Fruit fly (Drosophila melanogaster) whole organism, prepupa: ENCODE results near the gene Kcmf1.

Experiments
- Blimp-1 ChIP-seq: fragments of 200-800 bp; sonication (Bioruptor generic); optimal IDR thresholded peaks from 3 replicates; lab custom pipeline; 2017; ENCODE audit warnings: missing biosample characterization, missing genetic modification characterization, mild to moderate bottlenecking, moderate library complexity, missing genetic modification reagents
- CG10631 ChIP-seq: fragments of 200-800 bp; sonication (Bioruptor generic); optimal IDR thresholded peaks from 2 replicates; lab custom pipeline; 2016; ENCODE audit warnings: missing biosample characterization, missing genetic modification characterization
- CG11762 ChIP-seq: fragments of 200-800 bp; sonication (Bioruptor generic); optimal IDR thresholded peaks from 3 replicates; lab custom pipeline; 2016; ENCODE audit warnings: missing biosample characterization, missing genetic modification characterization; ENCODE audit not compliant: insufficient read depth
- CG11902 ChIP-seq: fragments of 200-800 bp; sonication (Bioruptor generic); optimal IDR thresholded peaks from 3 replicates; lab custom pipeline; 2016; ENCODE audit warnings: missing biosample characterization, missing genetic modification characterization
- CG31627 ChIP-seq: fragments of 200-800 bp; sonication (Bioruptor generic); optimal IDR thresholded peaks from 3 replicates; lab custom pipeline; 2016; ENCODE audit warnings: missing biosample characterization, missing genetic modification characterization
- CG32006 ChIP-seq: fragments of 200-800 bp; sonication (Bioruptor generic); optimal IDR thresholded peaks from 3 replicates; lab custom pipeline; 2017; ENCODE audit warnings: missing biosample characterization, mild to moderate bottlenecking, missing genetic modification characterization
- CG34406 ChIP-seq: fragments of 200-800 bp; sonication (Bioruptor generic); optimal IDR thresholded peaks from 3 replicates; lab custom pipeline; 2016; ENCODE audit warnings: missing biosample characterization, missing genetic modification characterization
- CG6163 ChIP-seq: fragments of 200-800 bp; sonication (Bioruptor generic); IDR thresholded peaks from 3 replicates; pipeline ENCODE4 v1.3.6; 2022; ENCODE audit warnings: missing biosample characterization, missing genetic modification characterization
- CG6276 ChIP-seq: fragments of 200-800 bp; sonication (Bioruptor generic); optimal IDR thresholded peaks from 2 replicates; lab custom pipeline; 2017; ENCODE audit warnings: missing biosample characterization, mild to moderate bottlenecking, missing genetic modification characterization
- CG6854 ChIP-seq: fragments of 200-800 bp; sonication (Bioruptor generic); optimal IDR thresholded peaks from 2 replicates; lab custom pipeline; 2017; ENCODE audit warnings: missing biosample characterization, mild to moderate bottlenecking, missing genetic modification characterization
- CG8119 ChIP-seq: fragments of 200-800 bp; sonication (Bioruptor generic); IDR thresholded peaks from 3 replicates; pipeline ENCODE4 v1.3.6; 2022; ENCODE audit warnings: missing biosample characterization, missing genetic modification characterization
- CG9139 ChIP-seq: fragments of 200-800 bp; sonication (Bioruptor generic); optimal IDR thresholded peaks from 3 replicates; lab custom pipeline; 2017; ENCODE audit warnings: missing biosample characterization, mild to moderate bottlenecking, missing genetic modification characterization
- Eip78C ChIP-seq: fragments of 200-800 bp; sonication (Bioruptor generic); peaks from one replicate; lab custom pipeline; 2016; ENCODE audit warnings: missing biosample characterization, missing genetic modification characterization
- Eip93F ChIP-seq: fragments of 200-800 bp; sonication (Bioruptor generic); optimal IDR thresholded peaks from 2 replicates; lab custom pipeline; 2016; ENCODE audit warnings: missing biosample characterization, mild to moderate bottlenecking, missing genetic modification characterization
- Ets96B ChIP-seq: fragments of 200-800 bp; optimal IDR thresholded peaks from 2 replicates; lab custom pipeline; 2019; ENCODE audit warnings: missing biosample characterization, mild to moderate bottlenecking, missing genetic modification characterization, moderate library complexity
- Hr39 ChIP-seq: fragments of 200-800 bp; sonication (Bioruptor generic); optimal IDR thresholded peaks from 2 replicates; lab custom pipeline; 2016; ENCODE audit warnings: missing biosample characterization, missing genetic modification characterization
- Hr4 ChIP-seq: fragments of 200-800 bp; sonication (Bioruptor generic); optimal IDR thresholded peaks from 3 replicates; lab custom pipeline; 2016; ENCODE audit warnings: missing biosample characterization, missing genetic modification characterization
- OdsH ChIP-seq: fragments of 200-800 bp; sonication (Bioruptor generic); optimal IDR thresholded peaks from 3 replicates; lab custom pipeline; 2016; ENCODE audit warnings: missing biosample characterization, missing genetic modification characterization
- Smox ChIP-seq: fragments of 200-800 bp; sonication (Bioruptor generic); optimal IDR thresholded peaks from 3 replicates; lab custom pipeline; 2016; ENCODE audit warnings: missing biosample characterization, missing genetic modification characterization
- Sox14 ChIP-seq: fragments of 200-800 bp; sonication (Bioruptor generic); optimal IDR thresholded peaks from 3 replicates; lab custom pipeline; 2016; ENCODE audit warnings: missing biosample characterization, missing genetic modification characterization
- Sox15 ChIP-seq: fragments of 200-800 bp; sonication (Bioruptor generic); optimal IDR thresholded peaks from 3 replicates; lab custom pipeline; 2016; ENCODE audit warnings: missing biosample characterization, missing genetic modification characterization
- achi ChIP-seq: fragments of 200-800 bp; sonication (Bioruptor generic); optimal IDR thresholded peaks from 3 replicates; lab custom pipeline; 2016; ENCODE audit warnings: missing biosample characterization, missing genetic modification characterization
- cyc ChIP-seq: fragments of 200-800 bp; sonication (Bioruptor generic); optimal IDR thresholded peaks from 3 replicates; lab custom pipeline; 2016; ENCODE audit warnings: missing biosample characterization, missing genetic modification characterization
- dac ChIP-seq: fragments of 200-800 bp; sonication (Bioruptor generic); optimal IDR thresholded peaks from 2 replicates; lab custom pipeline; 2017; ENCODE audit warnings: missing biosample characterization, mild to moderate bottlenecking, missing genetic modification characterization
- dsx ChIP-seq: fragments of 200-800 bp; optimal IDR thresholded peaks from 3 replicates; lab custom pipeline; 2019; ENCODE audit warnings: missing biosample characterization, mild to moderate bottlenecking, missing genetic modification characterization, moderate library complexity; ENCODE audit not compliant: poor library complexity, severe bottlenecking
- esn ChIP-seq: fragments of 200-800 bp; sonication (Bioruptor generic); optimal IDR thresholded peaks from 2 replicates; lab custom pipeline; 2016; ENCODE audit warnings: missing biosample characterization, mild to moderate bottlenecking, missing genetic modification characterization, moderate library complexity
- fkh ChIP-seq: fragments of 200-800 bp; sonication (Bioruptor generic); optimal IDR thresholded peaks from 3 replicates; lab custom pipeline; 2017; ENCODE audit warnings: missing biosample characterization, mild to moderate bottlenecking, missing genetic modification characterization, moderate library complexity
- net ChIP-seq: fragments of 200-800 bp; sonication (Bioruptor generic); optimal IDR thresholded peaks from 3 replicates; lab custom pipeline; 2016; ENCODE audit warnings: missing biosample characterization, missing genetic modification characterization
- salr ChIP-seq, 2 experiments: fragments of 200-800 bp; sonication (Bioruptor generic); optimal IDR thresholded peaks; 3 replicates each; lab custom pipeline; 2016 to 2018; ENCODE audit warnings: missing biosample characterization in 2 of 2, missing genetic modification characterization in 2 of 2, mild to moderate bottlenecking in 1 of 2
- spab ChIP-seq: fragments of 200-800 bp; sonication (Bioruptor generic); optimal IDR thresholded peaks from 2 replicates; lab custom pipeline; 2017; ENCODE audit warnings: missing biosample characterization, mild to moderate bottlenecking, missing genetic modification characterization, missing genetic modification reagents
- ss ChIP-seq, 2 experiments: fragments of 200-800 bp; sonication (Bioruptor generic); optimal IDR thresholded peaks; 2 replicates in 1 of 2; 3 replicates in 1 of 2; lab custom pipeline; 2017 to 2018; ENCODE audit warnings: mild to moderate bottlenecking in 2 of 2, missing biosample characterization in 2 of 2, missing genetic modification characterization in 2 of 2, moderate library complexity in 1 of 2
- svp ChIP-seq: fragments of 200-800 bp; sonication (Bioruptor generic); peaks from one replicate; lab custom pipeline; 2016; ENCODE audit warnings: missing biosample characterization, missing genetic modification characterization
- topi ChIP-seq: fragments of 200-800 bp; sonication (Bioruptor generic); optimal IDR thresholded peaks from 3 replicates; lab custom pipeline; 2016; ENCODE audit warnings: missing biosample characterization, missing genetic modification characterization
- vri ChIP-seq: fragments of 200-800 bp; sonication (Bioruptor generic); optimal IDR thresholded peaks from 3 replicates; lab custom pipeline; 2016; ENCODE audit warnings: missing biosample characterization, mild to moderate bottlenecking, missing genetic modification characterization

Gene Kcmf1

dm6 chr3R:9031797-9032418 lies 17.2 kb upstream of the Kcmf1 start (continued):
- peak; percentile 99 for TF ChIP-seq Sox14 (GFP tag; lab: Kevin White, UChicago)
- TF ChIP-seq Blimp-1 (GFP tag; lab: Kevin White, UChicago): peak; percentile 78
- TF ChIP-seq esn (GFP tag; lab: Kevin White, UChicago): peak; percentile 98
- TF ChIP-seq Hr4: peak; percentile 99
- TF ChIP-seq Ets96B (tag; lab: Kevin White, UChicago): peak; percentile 99
- peak; percentile 100 for TF ChIP-seq Eip78C (GFP tag; lab: Kevin White, UChicago)
- TF ChIP-seq CG11762: peak; percentile 98
- TF ChIP-seq ss (GFP tag; optimal IDR thresholded peaks at IDR 0.05; lab: Kevin White, UChicago): peak; percentile 98 to 99
- TF ChIP-seq Eip93F (GFP tag; lab: Kevin White, UChicago): peak; percentile 94
- TF ChIP-seq cyc: peak; percentile 98
- TF ChIP-seq CG10631 (GFP tag; lab: Kevin White, UChicago): peak; percentile 99
- TF ChIP-seq Sox15 (GFP tag; lab: Kevin White, UChicago): peak; percentile 94
- TF ChIP-seq OdsH (GFP tag; lab: Kevin White, UChicago): peak; percentile 99
- peak; percentile 97 for TF ChIP-seq CG31627 (GFP tag; lab: Kevin White, UChicago)
- peak; percentile 100 for TF ChIP-seq CG32006 (GFP tag; lab: Kevin White, UChicago)
- TF ChIP-seq Smox: peak; percentile 96
- TF ChIP-seq Hr39 (GFP tag; lab: Kevin White, UChicago): peak; percentile 97

- TF ChIP-seq CG9139 (GFP tag; lab: Kevin White, UChicago) (no peak), Sox15 (GFP tag; lab: Kevin White, UChicago) (no peak), achi (GFP tag; lab: Kevin White, UChicago) (no peak), CG31627 (GFP tag; lab: Kevin White, UChicago) (no peak), dac (GFP tag; lab: Kevin White, UChicago) (no peak), Hr4 (peak; percentile 17)
- TF ChIP-seq, all 60 proteins: peak for 1
These were observed 16.0 kb upstream of the Kcmf1 start for dm6 chr3R:9030750-9031128.

DNA sequence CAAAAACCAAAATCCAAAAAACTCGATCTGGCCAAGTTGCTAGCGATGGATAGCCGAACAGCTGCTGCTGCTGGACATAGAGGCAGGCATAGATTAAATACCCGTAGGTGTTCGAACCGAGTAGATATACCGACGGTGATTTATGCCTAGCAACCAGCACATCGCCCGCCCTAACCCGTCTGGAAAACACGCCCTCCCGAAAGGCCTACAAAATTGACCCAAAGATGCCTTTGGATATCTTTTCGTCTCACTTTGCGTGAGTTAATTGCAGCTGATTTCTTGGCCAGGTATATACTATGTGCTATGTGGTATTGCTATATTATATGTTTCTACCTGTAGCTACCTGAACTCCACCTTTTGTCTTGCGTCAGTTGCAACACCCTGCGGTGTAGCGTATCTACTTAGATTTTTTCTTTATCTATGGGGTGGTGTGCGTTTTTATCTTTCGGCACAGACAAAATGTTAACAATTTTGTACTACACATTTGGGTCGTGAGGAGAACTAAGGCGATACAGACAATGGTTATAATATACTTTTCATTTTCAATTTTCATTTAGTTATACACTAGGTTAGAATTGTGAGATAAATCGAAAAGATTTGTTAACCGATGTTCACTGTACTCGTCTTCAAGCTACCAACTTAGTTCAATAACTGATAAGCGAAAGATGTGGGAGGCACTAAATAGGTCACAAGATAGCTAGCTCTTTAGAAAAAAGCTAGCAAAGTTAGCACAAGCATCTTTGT lies 15.5 kb upstream of the Kcmf1 start:
- TF ChIP-seq spab (no peak), svp (GFP tag; lab: Kevin White, UChicago) (no peak), fkh (GFP tag; lab: Kevin White, UChicago) (no peak), CG6276 (GFP tag; lab: Kevin White, UChicago) (no peak), CG34406 (no peak), vri (GFP tag; lab: Kevin White, UChicago) (no peak), Hr4 (no peak), net (GFP tag; lab: Kevin White, UChicago) (no peak), CG8119 (no peak), OdsH (GFP tag; lab: Kevin White, UChicago) (no peak), Hr39 (GFP tag; lab: Kevin White, UChicago) (no peak)

DNA sequence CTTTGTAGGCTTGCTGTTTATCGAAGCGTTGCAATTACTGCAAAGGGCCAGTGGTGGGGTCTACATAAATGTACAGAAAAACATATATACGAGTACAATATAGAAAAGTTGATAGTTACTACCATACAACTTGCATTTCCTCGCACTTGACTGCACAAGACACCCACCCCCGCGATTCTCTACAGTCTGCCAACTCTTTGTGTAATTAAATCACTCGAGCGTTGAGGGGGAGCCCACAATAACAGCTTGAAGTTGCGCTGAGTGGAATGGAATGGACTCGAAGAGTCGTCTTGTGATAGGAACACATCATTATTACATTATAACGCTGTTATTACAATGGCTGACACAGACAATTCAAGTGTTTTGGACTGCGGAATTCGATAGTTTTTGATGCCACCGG lies 14.7 kb upstream of the Kcmf1 start:
- TF ChIP-seq fkh (GFP tag; lab: Kevin White, UChicago) (no peak), CG6854 (GFP tag; lab: Kevin White, UChicago) (no peak), CG6276 (GFP tag; lab: Kevin White, UChicago) (no peak), Eip78C (GFP tag; lab: Kevin White, UChicago) (peak; percentile 37), salr (GFP tag; optimal IDR thresholded peaks at IDR 0.05; lab: Kevin White, UChicago) (no peak), CG11902 (GFP tag; lab: Kevin White, UChicago) (no peak), dsx (GFP tag; lab: Kevin White, UChicago) (peak; percentile 26), topi (GFP tag; lab: Kevin White, UChicago) (no peak), Sox14 (GFP tag; lab: Kevin White, UChicago) (peak; percentile 11), CG10631 (GFP tag; lab: Kevin White, UChicago) (no peak), CG6163 (no peak)
